Fruit fly (Drosophila melanogaster) whole organism, embryonic: ENCODE results near the gene Evi5.
A peak's percentile ranks its signal among the peaks of the same experiment; 100 is the strongest.

Source experiments
- CG10267 ChIP-seq: fragments of 200-800 bp; sonication (Bioruptor generic); optimal IDR thresholded peaks from 2 replicates; lab custom pipeline; 2018; ENCODE audit warnings: missing biosample characterization, mild to moderate bottlenecking, missing genetic modification characterization, moderate library complexity
- CG10565 ChIP-seq: fragments of 200-800 bp; sonication (Bioruptor generic); optimal IDR thresholded peaks from 3 replicates; lab custom pipeline; 2016; ENCODE audit warnings: missing biosample characterization, mild to moderate bottlenecking, missing genetic modification characterization
- CG10959 ChIP-seq: fragments of 200-800 bp; sonication (Bioruptor generic); IDR thresholded peaks from 2 replicates; pipeline ENCODE4 v1.3.6; 2022; ENCODE audit warnings: missing biosample characterization, missing genetic modification characterization
- CG11247 ChIP-seq: fragments of 200-800 bp; sonication (Bioruptor generic); IDR thresholded peaks from 2 replicates; pipeline ENCODE4 v1.3.6; 2022; ENCODE audit warnings: missing biosample characterization, missing genetic modification characterization
- CG12071 ChIP-seq: fragments of 200-800 bp; sonication (Bioruptor generic); optimal IDR thresholded peaks from 3 replicates; lab custom pipeline; 2018; ENCODE audit warnings: missing biosample characterization, mild to moderate bottlenecking, missing genetic modification characterization
- CG13296 ChIP-seq: fragments of 200-800 bp; sonication (Bioruptor generic); optimal IDR thresholded peaks from 3 replicates; lab custom pipeline; 2018; ENCODE audit warnings: missing biosample characterization, mild to moderate bottlenecking, missing genetic modification characterization
- CG13424 ChIP-seq: fragments of 200-800 bp; sonication (Bioruptor generic); optimal IDR thresholded peaks from 2 replicates; lab custom pipeline; 2019; ENCODE audit warnings: missing biosample characterization, mild to moderate bottlenecking, missing genetic modification characterization, moderate library complexity
- CG14050 ChIP-seq: fragments of 200-800 bp; sonication (Bioruptor generic); IDR thresholded peaks from 3 replicates; pipeline ENCODE4 v1.3.6; 2022; ENCODE audit warnings: missing biosample characterization, missing genetic modification characterization
- CG14667 ChIP-seq: fragments of 200-800 bp; sonication (Bioruptor generic); IDR thresholded peaks from 2 replicates; pipeline ENCODE4 v1.3.6; 2022; ENCODE audit warnings: missing biosample characterization, missing genetic modification characterization
- CG15073 ChIP-seq: fragments of 200-800 bp; sonication (Bioruptor generic); optimal IDR thresholded peaks from 2 replicates; lab custom pipeline; 2016; ENCODE audit warnings: missing biosample characterization, missing genetic modification characterization
- CG15269 ChIP-seq: fragments of 200-800 bp; sonication (Bioruptor generic); optimal IDR thresholded peaks from 2 replicates; lab custom pipeline; 2018; ENCODE audit warnings: missing biosample characterization, mild to moderate bottlenecking, missing genetic modification characterization, moderate library complexity
- CG17186 ChIP-seq: fragments of 200-800 bp; sonication (Bioruptor generic); optimal IDR thresholded peaks from 3 replicates; lab custom pipeline; 2017; ENCODE audit warnings: missing biosample characterization, missing genetic modification reagents, missing genetic modification characterization
- CG1832 ChIP-seq: fragments of 200-800 bp; sonication (Bioruptor generic); optimal IDR thresholded peaks from 2 replicates; lab custom pipeline; 2017; ENCODE audit warnings: missing biosample characterization, mild to moderate bottlenecking, missing genetic modification characterization, inconsistent platforms
- CG31441 ChIP-seq: fragments of 200-800 bp; sonication (Bioruptor generic); IDR thresholded peaks from 2 replicates; pipeline ENCODE4 v1.3.6; 2022; ENCODE audit warnings: missing biosample characterization, missing genetic modification characterization
- CG3838 ChIP-seq: fragments of 200-800 bp; sonication (Bioruptor generic); optimal IDR thresholded peaks from 3 replicates; lab custom pipeline; 2016; ENCODE audit warnings: missing biosample characterization, missing genetic modification characterization
- CG3995 ChIP-seq: fragments of 200-800 bp; sonication (Bioruptor generic); optimal IDR thresholded peaks from 3 replicates; lab custom pipeline; 2016; ENCODE audit warnings: missing biosample characterization, missing genetic modification characterization
- CG6272 ChIP-seq: fragments of 200-800 bp; sonication (Bioruptor generic); IDR thresholded peaks from 2 replicates; pipeline ENCODE4 v1.3.6; 2022; ENCODE audit warnings: missing biosample characterization, missing genetic modification characterization
- CG6683 ChIP-seq: fragments of 200-800 bp; sonication (Bioruptor generic); optimal IDR thresholded peaks from 2 replicates; lab custom pipeline; 2017; ENCODE audit warnings: missing biosample characterization, mild to moderate bottlenecking, missing genetic modification characterization, missing genetic modification reagents
- CG7928 ChIP-seq: fragments of 200-800 bp; sonication (Bioruptor generic); optimal IDR thresholded peaks from 2 replicates; lab custom pipeline; 2017; ENCODE audit warnings: missing biosample characterization, mild to moderate bottlenecking, missing genetic modification characterization
- CG7963 ChIP-seq: fragments of 200-800 bp; sonication (Bioruptor generic); IDR thresholded peaks from 3 replicates; pipeline ENCODE4 v1.3.6; 2022; ENCODE audit warnings: missing biosample characterization, missing genetic modification characterization; ENCODE audit not compliant: partially characterized antibody
- CG8089 ChIP-seq: fragments of 200-800 bp; sonication (Bioruptor generic); optimal IDR thresholded peaks from 3 replicates; lab custom pipeline; 2016; ENCODE audit warnings: missing biosample characterization, missing genetic modification characterization
- CG8944 ChIP-seq: fragments of 200-800 bp; sonication (Bioruptor generic); optimal IDR thresholded peaks from 3 replicates; lab custom pipeline; 2016; ENCODE audit warnings: missing biosample characterization, missing genetic modification characterization
- CG9215 ChIP-seq: fragments of 200-800 bp; sonication (Bioruptor generic); IDR thresholded peaks from 2 replicates; pipeline ENCODE4 v1.3.6; 2022; ENCODE audit warnings: missing biosample characterization, missing genetic modification characterization
- CG9437 ChIP-seq: fragments of 200-800 bp; sonication (Bioruptor generic); optimal IDR thresholded peaks from 2 replicates; lab custom pipeline; 2018; ENCODE audit warnings: missing biosample characterization, mild to moderate bottlenecking, missing genetic modification characterization
- CHES-1-like ChIP-seq: fragments of 200-800 bp; sonication (Bioruptor generic); optimal IDR thresholded peaks from 2 replicates; lab custom pipeline; 2016; ENCODE audit warnings: missing biosample characterization, missing genetic modification characterization
- CTCF ChIP-seq: fragments of 200-800 bp; sonication (Bioruptor generic); optimal IDR thresholded peaks from 2 replicates; lab custom pipeline; 2017; ENCODE audit warnings: missing biosample characterization, mild to moderate bottlenecking, missing genetic modification characterization, moderate library complexity
- Dfd ChIP-seq, 2 experiments: fragments of >200 bp; optimal IDR thresholded peaks; 2 replicates each; lab custom pipeline; 2017; ENCODE audit warnings: missing biosample characterization in 2 of 2, missing genetic modification characterization in 2 of 2
- HmgD ChIP-seq: fragments of 200-800 bp; sonication (Bioruptor generic); optimal IDR thresholded peaks from 3 replicates; lab custom pipeline; 2016; ENCODE audit warnings: missing biosample characterization, missing genetic modification characterization
- Hr3 ChIP-seq: fragments of 200-800 bp; sonication (Bioruptor generic); optimal IDR thresholded peaks from 3 replicates; lab custom pipeline; 2016; ENCODE audit warnings: missing biosample characterization, missing genetic modification characterization
- Lpt ChIP-seq: fragments of >200 bp; optimal IDR thresholded peaks from 2 replicates; lab custom pipeline; 2018; ENCODE audit warnings: missing biosample characterization, missing genetic modification characterization
- MBD-R2 ChIP-seq: fragments of 200-800 bp; sonication (Bioruptor generic); IDR thresholded peaks from 2 replicates; pipeline ENCODE4 v1.3.6; 2022; ENCODE audit warnings: missing biosample characterization, missing genetic modification characterization
- Pdp1 ChIP-seq, 2 experiments: fragments of 200-800 bp; sonication (Bioruptor generic); optimal IDR thresholded peaks; 3 replicates each; lab custom pipeline; 2016; ENCODE audit warnings: missing biosample characterization in 2 of 2, missing genetic modification characterization in 2 of 2, mild to moderate bottlenecking in 1 of 2, moderate library complexity in 1 of 2
- Sin3A ChIP-seq: fragments of >200 bp; optimal IDR thresholded peaks from 2 replicates; lab custom pipeline; 2018
- Tbp ChIP-seq: fragments of >200 bp; optimal IDR thresholded peaks from 2 replicates; lab custom pipeline; 2018; ENCODE audit warnings: missing biosample characterization, missing genetic modification characterization
- Trl ChIP-seq, 3 experiments: fragments of >200 bp in 2 of 3; fragments of 200-800 bp in 1 of 3; sonication (Bioruptor generic) in 1 of 3; optimal IDR thresholded peaks; 2 replicates in 1 of 3; 3 replicates in 2 of 3; lab custom pipeline; 2016 to 2017; ENCODE audit warnings: missing biosample characterization in 1 of 3, missing genetic modification characterization in 1 of 3
- Usf ChIP-seq: fragments of 200-800 bp; sonication (Bioruptor generic); optimal IDR thresholded peaks from 2 replicates; lab custom pipeline; 2017; ENCODE audit warnings: missing genotype, missing biosample characterization, missing genetic modification characterization
- Vsx1 ChIP-seq: fragments of 200-800 bp; sonication (Bioruptor generic); optimal IDR thresholded peaks from 2 replicates; lab custom pipeline; 2017; ENCODE audit warnings: missing biosample characterization, mild to moderate bottlenecking, missing genetic modification characterization, missing genetic modification reagents
- YL-1 ChIP-seq: fragments of 200-800 bp; sonication (Bioruptor generic); optimal IDR thresholded peaks from 3 replicates; lab custom pipeline; 2017; ENCODE audit warnings: missing biosample characterization, mild to moderate bottlenecking, missing genetic modification characterization
- ab ChIP-seq: fragments of 200-800 bp; sonication (Bioruptor generic); optimal IDR thresholded peaks from 2 replicates; lab custom pipeline; 2016; ENCODE audit warnings: missing biosample characterization, missing genetic modification characterization
- chinmo ChIP-seq: fragments of 200-800 bp; sonication (Bioruptor generic); IDR thresholded peaks from 4 replicates; pipeline ENCODE4 v1.3.6; 2022; ENCODE audit warnings: missing biosample characterization, missing genetic modification characterization; ENCODE audit not compliant: partially characterized antibody
- ci ChIP-seq: fragments of 200-800 bp; sonication (Bioruptor generic); IDR thresholded peaks from 3 replicates; pipeline ENCODE4 v1.3.6; 2022; ENCODE audit warnings: missing biosample characterization, missing genetic modification characterization
- eyg ChIP-seq: fragments of 200-800 bp; sonication (Bioruptor generic); optimal IDR thresholded peaks from 3 replicates; lab custom pipeline; 2016; ENCODE audit warnings: missing biosample characterization, missing genetic modification characterization
- insv ChIP-seq, 2 experiments: fragments of 200-800 bp; sonication (Bioruptor generic); optimal IDR thresholded peaks; 3 replicates each; lab custom pipeline; 2016 to 2018; ENCODE audit warnings: missing biosample characterization in 2 of 2, missing genetic modification characterization in 2 of 2
- pfk ChIP-seq: fragments of 200-800 bp; sonication (Bioruptor generic); optimal IDR thresholded peaks from 2 replicates; lab custom pipeline; 2018; ENCODE audit warnings: missing biosample characterization, mild to moderate bottlenecking, missing genetic modification characterization, moderate library complexity
- sim ChIP-seq: fragments of 200-800 bp; sonication (Bioruptor generic); IDR thresholded peaks from 2 replicates; pipeline ENCODE4 v1.3.6; 2022; ENCODE audit warnings: missing biosample characterization, missing genetic modification characterization
- sisA ChIP-seq: fragments of 200-800 bp; sonication (Bioruptor generic); IDR thresholded peaks from 2 replicates; pipeline ENCODE4 v1.3.6; 2022; ENCODE audit warnings: missing biosample characterization, missing genetic modification characterization
- usp ChIP-seq: fragments of >200 bp; optimal IDR thresholded peaks from 2 replicates; lab custom pipeline; 2017; ENCODE audit warnings: missing biosample characterization, missing genetic modification characterization
- vnd ChIP-seq: fragments of 200-800 bp; sonication (Bioruptor generic); IDR thresholded peaks from 3 replicates; pipeline ENCODE4 v1.3.6; 2022; ENCODE audit warnings: missing biosample characterization, missing genetic modification characterization; ENCODE audit not compliant: partially characterized antibody
- wor ChIP-seq: fragments of 200-800 bp; sonication (Bioruptor generic); IDR thresholded peaks from 2 replicates; pipeline ENCODE4 v1.3.6; 2022; ENCODE audit warnings: missing biosample characterization, missing genetic modification characterization
- yki ChIP-seq: fragments of >200 bp; optimal IDR thresholded peaks from 3 replicates; lab custom pipeline; 2018
- zfh2 ChIP-seq: fragments of 200-800 bp; sonication (Bioruptor generic); optimal IDR thresholded peaks from 2 replicates; lab custom pipeline; 2016; ENCODE audit warnings: missing biosample characterization, missing genetic modification characterization

Evi5 gene

DNA sequence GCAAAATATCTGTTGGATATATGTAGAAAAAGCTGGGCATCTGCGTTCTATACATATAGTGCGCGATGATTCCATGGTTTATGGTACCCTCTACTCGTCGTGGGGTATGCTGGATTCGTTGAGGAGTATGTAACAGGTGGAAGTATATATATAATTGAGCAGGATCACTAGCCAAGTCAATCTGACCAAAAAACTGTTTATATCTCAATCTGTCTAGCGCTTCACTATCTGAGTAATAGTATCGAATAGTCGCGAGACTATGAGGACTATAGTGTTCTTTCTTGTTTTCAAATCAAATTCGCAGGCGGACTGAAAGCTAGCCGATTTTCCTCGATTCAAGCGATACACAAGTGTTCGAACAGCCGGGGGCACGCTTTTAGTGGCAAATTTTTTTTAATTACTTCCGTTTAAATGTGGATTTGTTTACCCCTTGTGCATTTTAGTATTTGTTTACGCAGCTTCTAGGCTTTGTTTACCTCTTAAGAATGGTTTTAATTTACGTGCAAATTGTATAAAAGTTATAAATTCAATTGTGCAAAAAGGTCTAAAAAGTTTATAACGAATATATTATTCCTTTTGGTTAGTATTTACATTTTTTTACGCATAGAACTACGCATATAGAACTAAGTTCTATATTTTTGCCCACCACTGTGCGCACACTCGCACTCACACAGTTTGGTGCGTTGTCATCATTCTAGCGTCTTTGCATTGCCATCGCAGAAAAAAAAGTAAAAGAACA lies 63.4 kb downstream of the Evi5 start (continued):
- peak; percentile 81 for TF ChIP-seq CG10959 (GFP tag; lab: Robert Waterston, UW)
- TF ChIP-seq zfh2 (GFP tag; lab: Kevin White, UChicago) = peak; percentile 80
- no peak for TF ChIP-seq wor (GFP tag; lab: Robert Waterston, UW)
- TF ChIP-seq CG13424 (tag; lab: Kevin White, UChicago) = peak; percentile 78
- no peak for TF ChIP-seq yki
- peak; percentile 80 for TF ChIP-seq CG14667 (GFP tag; lab: Robert Waterston, UW)
- peak; percentile 78 for TF ChIP-seq CG12071
- TF ChIP-seq Trl (optimal IDR thresholded peaks at IDR 0.05; lab: Kevin White, UChicago) = no peak
- TF ChIP-seq Trl (GFP tag; optimal IDR thresholded peaks at IDR 0.05; lab: Kevin White, UChicago) = peak; percentile 60
- TF ChIP-seq CG9215 (GFP tag; lab: Robert Waterston, UW) = peak; percentile 68
- TF ChIP-seq CG13296 (GFP tag; lab: Kevin White, UChicago) = peak; percentile 75
- TF ChIP-seq CG8089 (GFP tag; lab: Kevin White, UChicago) = peak; percentile 58
- no peak for TF ChIP-seq YL-1 (GFP tag; lab: Kevin White, UChicago)
- peak; percentile 90 for TF ChIP-seq ci
- TF ChIP-seq insv (GFP tag; optimal IDR thresholded peaks at IDR 0.05; lab: Kevin White, UChicago) = no peak
- peak; percentile 86 for TF ChIP-seq sisA (GFP tag; lab: Robert Waterston, UW)
- peak; percentile 62 for TF ChIP-seq CG9437 (GFP tag; lab: Kevin White, UChicago)
- TF ChIP-seq CG11247 (GFP tag; lab: Robert Waterston, UW) = peak; percentile 84
- peak; percentile 13 for TF ChIP-seq CG3995
- peak; percentile 81 for TF ChIP-seq CG15269 (tag; lab: Kevin White, UChicago)
- peak; percentile 75 for TF ChIP-seq CG14050 (GFP tag; lab: Robert Waterston, UW)
- TF ChIP-seq Usf = peak; percentile 58
- TF ChIP-seq HmgD (GFP tag; lab: Kevin White, UChicago) = peak; percentile 9
- TF ChIP-seq CG8944 (GFP tag; lab: Kevin White, UChicago) = peak; percentile 55
- no peak for TF ChIP-seq CG7963
- peak; percentile 60 for TF ChIP-seq Hr3 (GFP tag; lab: Kevin White, UChicago)
- TF ChIP-seq CTCF (GFP tag; lab: Kevin White, UChicago) = no peak
- TF ChIP-seq CG31441 (GFP tag; lab: Robert Waterston, UW) = peak; percentile 77
- TF ChIP-seq CG15073 (GFP tag; lab: Kevin White, UChicago) = peak; percentile 69
- peak; percentile 81 for TF ChIP-seq CHES-1-like (GFP tag; lab: Kevin White, UChicago)
- peak; percentile 51; the same call in 1 of the 2 replicates for TF ChIP-seq sim (GFP tag; lab: Robert Waterston, UW)
- TF ChIP-seq ab = peak; percentile 82
- no peak for TF ChIP-seq Dfd (GFP tag; optimal IDR thresholded peaks at IDR 0.05; lab: Kevin White, UChicago)
- peak; percentile 72 for TF ChIP-seq CG6272 (GFP tag; lab: Robert Waterston, UW)
- no peak for TF ChIP-seq pfk
- TF ChIP-seq chinmo (GFP tag; lab: Robert Waterston, UW) = 0 out of 4 replicates have a peak, but pooled peaks have one; percentile 20
- no peak for TF ChIP-seq Tbp
- TF ChIP-seq MBD-R2 (GFP tag; lab: Robert Waterston, UW) = peak; percentile 68
- TF ChIP-seq CG7928 (GFP tag; lab: Kevin White, UChicago) = peak; percentile 39
- no peak for TF ChIP-seq vnd (GFP tag; lab: Robert Waterston, UW)
- TF ChIP-seq CG10565 (GFP tag; lab: Kevin White, UChicago) = no peak
- TF ChIP-seq Sin3A = no peak
- peak; percentile 46 for TF ChIP-seq Vsx1 (GFP tag; lab: Kevin White, UChicago)
- no peak for TF ChIP-seq usp (GFP tag; lab: Kevin White, UChicago)
- TF ChIP-seq Lpt = no peak
- TF ChIP-seq eyg (GFP tag; lab: Kevin White, UChicago) = peak; percentile 61
- TF ChIP-seq CG10267 (tag; lab: Kevin White, UChicago) = peak; percentile 57
- peak; percentile 54 to 77 for TF ChIP-seq Pdp1 (GFP tag; optimal IDR thresholded peaks at IDR 0.05; lab: Kevin White, UChicago)
- TF ChIP-seq CG17186 (GFP tag; lab: Kevin White, UChicago) = no peak
- no peak for TF ChIP-seq CG1832
- TF ChIP-seq CG6683 (GFP tag; lab: Kevin White, UChicago) = peak; percentile 25
- peak; percentile 60 for TF ChIP-seq CG3838 (GFP tag; lab: Kevin White, UChicago)
